Fruit fly (Drosophila melanogaster) whole organism, adult: ENCODE results near the gene NO66.

Source experiments
- CG11617 ChIP-seq: fragments of 200-800 bp; sonication (Bioruptor generic); optimal IDR thresholded peaks from 2 replicates; lab custom pipeline; 2017; ENCODE audit warnings: mild to moderate bottlenecking, missing biosample characterization, missing genetic modification reagents, missing genetic modification characterization
- CG12768 ChIP-seq: fragments of 200-800 bp; sonication (Bioruptor generic); optimal IDR thresholded peaks from 2 replicates; lab custom pipeline; 2017; ENCODE audit warnings: missing biosample characterization, missing genetic modification characterization, mild to moderate bottlenecking, moderate library complexity, missing genetic modification reagents
- CG14711 ChIP-seq: fragments of 200-800 bp; sonication (Bioruptor generic); optimal IDR thresholded peaks from 2 replicates; lab custom pipeline; 2018; ENCODE audit warnings: missing biosample characterization, mild to moderate bottlenecking, missing genetic modification characterization, moderate library complexity
- CG7045 ChIP-seq: fragments of 200-800 bp; sonication (Bioruptor generic); optimal IDR thresholded peaks from 2 replicates; lab custom pipeline; 2017; ENCODE audit warnings: missing biosample characterization, mild to moderate bottlenecking, missing genetic modification characterization
- Clk ChIP-seq: fragments of 200-800 bp; sonication (Bioruptor generic); optimal IDR thresholded peaks from 2 replicates; lab custom pipeline; 2017; ENCODE audit warnings: missing biosample characterization, missing genetic modification characterization
- Crg-1 ChIP-seq: fragments of 200-800 bp; sonication (Bioruptor generic); optimal IDR thresholded peaks from 2 replicates; lab custom pipeline; 2016; ENCODE audit warnings: missing biosample characterization, missing genetic modification characterization
- Hr96 ChIP-seq: fragments of 200-800 bp; sonication (Bioruptor generic); optimal IDR thresholded peaks from 2 replicates; lab custom pipeline; 2016; ENCODE audit warnings: missing biosample characterization, missing genetic modification characterization
- bab1 ChIP-seq: fragments of 200-800 bp; sonication (Bioruptor generic); optimal IDR thresholded peaks from 3 replicates; lab custom pipeline; 2019; ENCODE audit warnings: missing biosample characterization, mild to moderate bottlenecking, missing genetic modification characterization, moderate library complexity
- cnc ChIP-seq, 2 experiments: fragments of >200 bp; optimal IDR thresholded peaks; 2 replicates each; lab custom pipeline; 2017
- tj ChIP-seq: fragments of 200-800 bp; sonication (Bioruptor generic); optimal IDR thresholded peaks from 3 replicates; lab custom pipeline; 2017; ENCODE audit warnings: missing biosample characterization, mild to moderate bottlenecking, missing genetic modification characterization, moderate library complexity

- TF ChIP-seq CG7045 (GFP tag; lab: Kevin White, UChicago) (no peak), Hr96 (no peak), bab1 (GFP tag; lab: Kevin White, UChicago) (no peak), Clk (GFP tag; lab: Kevin White, UChicago) (no peak), CG11617 (GFP tag; lab: Kevin White, UChicago) (no peak), cnc (optimal IDR thresholded peaks at IDR 0.05; lab: Kevin White, UChicago) (no peak), CG14711 (tag; lab: Kevin White, UChicago) (no peak), tj (GFP tag; lab: Kevin White, UChicago) (no peak), Crg-1 (GFP tag; lab: Kevin White, UChicago) (no peak), CG12768 (GFP tag; lab: Kevin White, UChicago) (no peak)
Observed at dm6 chrX:4322131-4322233, 2.7 kb downstream of the NO66 start, which contains the start of gene mRpL33.
